Worm (Caenorhabditis elegans) whole organism, early embryonic: ENCODE measurements around the gene C16A11.2.

Source experiments
- B0310.2 ChIP-seq: sonication (generic microtip); optimal IDR thresholded peaks from 2 replicates; lab custom pipeline; 2016; ENCODE audit warnings: mild to moderate bottlenecking, missing genetic modification characterization, missing compliant biosample characterization
- F13C5.2 ChIP-seq: sonication (generic microtip); optimal IDR thresholded peaks from 2 replicates; lab custom pipeline; 2017; ENCODE audit warnings: mild to moderate bottlenecking, missing genetic modification characterization, inconsistent platforms, missing compliant biosample characterization
- aly-1 ChIP-seq: sonication (generic microtip); optimal IDR thresholded peaks from 2 replicates; lab custom pipeline; 2016; ENCODE audit warnings: missing genetic modification characterization, missing compliant biosample characterization
- ama-1 ChIP-seq: fragments of 150-350 bp; optimal IDR thresholded peaks from 2 replicates; lab custom pipeline; 2014
- ceh-13 ChIP-seq: fragments of 200-800 bp; sonication (Bioruptor generic); optimal IDR thresholded peaks from 2 replicates; lab custom pipeline; 2018; ENCODE audit warnings: mild to moderate bottlenecking, missing genetic modification characterization, missing compliant biosample characterization
- ceh-36 ChIP-seq: sonication (generic microtip); optimal IDR thresholded peaks from 2 replicates; lab custom pipeline; 2016; ENCODE audit warnings: missing genetic modification characterization, inconsistent platforms, missing compliant biosample characterization
- ets-7 ChIP-seq: sonication (generic microtip); optimal IDR thresholded peaks from 2 replicates; lab custom pipeline; 2016; ENCODE audit warnings: missing genotype, missing genetic modification characterization, missing compliant biosample characterization
- flt-1 ChIP-seq: fragments of 200-800 bp; sonication (Bioruptor generic); IDR thresholded peaks from 2 replicates; pipeline ENCODE4 v1.3.6; 2022; ENCODE audit warnings: missing genetic modification characterization, missing compliant biosample characterization
- hmbx-1 ChIP-seq: sonication (generic microtip); optimal IDR thresholded peaks from 2 replicates; lab custom pipeline; 2016; ENCODE audit warnings: mild to moderate bottlenecking, missing genetic modification characterization, missing compliant biosample characterization
- hmg-4 ChIP-seq: fragments of 200-800 bp; sonication (Bioruptor generic); optimal IDR thresholded peaks from 2 replicates; lab custom pipeline; 2018; ENCODE audit warnings: mild to moderate bottlenecking, missing genetic modification characterization, missing compliant biosample characterization
- hnd-1 ChIP-seq: sonication (generic microtip); optimal IDR thresholded peaks from 2 replicates; lab custom pipeline; 2016; ENCODE audit warnings: missing genetic modification characterization, missing compliant biosample characterization
- pes-1 ChIP-seq: fragments of 200-800 bp; sonication (Bioruptor generic); IDR thresholded peaks from 2 replicates; pipeline ENCODE4 v1.3.6; 2022; ENCODE audit warnings: missing genetic modification reagents, missing genetic modification characterization, missing compliant biosample characterization
- scrt-1 ChIP-seq: fragments of 200-800 bp; sonication (Bioruptor generic); IDR thresholded peaks from 2 replicates; pipeline ENCODE4 v1.3.6; 2022; ENCODE audit warnings: missing genetic modification characterization, missing compliant biosample characterization
- sea-1 ChIP-seq: fragments of 200-800 bp; sonication (Bioruptor generic); conservative IDR thresholded peaks from 2 replicates; pipeline ENCODE4 v1.3.6; 2022; ENCODE audit warnings: missing genetic modification characterization, missing compliant biosample characterization
- tbx-11 ChIP-seq: fragments of 200-800 bp; sonication (Bioruptor generic); IDR thresholded peaks from 2 replicates; pipeline ENCODE4 v1.3.6; 2022; ENCODE audit warnings: missing genetic modification characterization, missing compliant biosample characterization
- tbx-37 ChIP-seq: fragments of 200-800 bp; sonication (Bioruptor generic); conservative IDR thresholded peaks from 2 replicates; pipeline ENCODE4 v1.3.6; 2022; ENCODE audit warnings: missing genetic modification reagents, missing genetic modification characterization, missing compliant biosample characterization
- tra-4 ChIP-seq: sonication (generic microtip); optimal IDR thresholded peaks from 2 replicates; lab custom pipeline; 2017; ENCODE audit warnings: missing genetic modification characterization, missing compliant biosample characterization

C16A11.2 gene

ce11 chrII:4222469-4222868 is 15.5 kb upstream of the C16A11.2 start:
- TF ChIP-seq B0310.2 (tag; lab: Kevin White, UChicago) (no peak), ama-1 (no peak), tbx-37 (GFP tag; lab: Robert Waterston, UW) (no peak), scrt-1 (GFP tag; lab: Robert Waterston, UW) (no peak), sea-1 (no peak), ceh-36 (no peak)

DNA sequence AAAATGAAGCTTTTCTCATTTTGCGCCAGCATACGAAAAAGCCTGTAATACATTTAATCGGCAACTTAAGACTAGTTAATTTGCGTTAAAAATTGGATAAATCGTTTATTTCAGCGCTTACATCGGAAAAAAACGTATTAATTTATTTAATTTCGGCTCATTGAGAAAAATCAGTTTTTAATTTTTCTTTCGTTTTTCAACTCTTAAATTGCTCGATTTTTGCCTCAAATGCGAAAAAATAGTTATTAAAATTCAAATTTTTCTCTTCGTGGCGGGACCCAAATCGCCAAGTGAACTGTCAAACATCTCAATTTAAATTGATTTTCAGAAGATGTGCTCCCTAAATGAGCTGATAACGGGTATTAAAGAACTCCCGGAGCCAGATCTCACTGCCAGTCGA is 15.0 kb upstream of the C16A11.2 start, which contains the start of gene C16A11.5:
Gene C16A11.5, plus strand, starts transcription at position 323 of the 400 bp plus-strand sequence.
- TF ChIP-seq ama-1 (no peak), hmbx-1 (tag; lab: Kevin White, UChicago) (no peak)

- no peak for TF ChIP-seq B0310.2 (tag; lab: Kevin White, UChicago)
- TF ChIP-seq tbx-11 (GFP tag; lab: Robert Waterston, UW), result no peak
- no peak for TF ChIP-seq ets-7
- no peak for TF ChIP-seq tra-4
- TF ChIP-seq ceh-36, result no peak
- no peak for TF ChIP-seq sea-1
- TF ChIP-seq F13C5.2 (tag; lab: Kevin White, UChicago), result no peak
These were observed 11.4 kb upstream of the C16A11.2 start, which contains the start of gene C16A11.4 for ce11 chrII:4226598-4227096. TSS of gene C16A11.4 (plus strand) at chrII:4227046.

ce11 chrII:4228112-4228770 is 9.8 kb upstream of the C16A11.2 start:
- TF ChIP-seq hnd-1 (tag; lab: Kevin White, UChicago) (no peak), hmg-4 (no peak), ceh-36 (no peak), sea-1 (no peak), ceh-13 (no peak), hmbx-1 (tag; lab: Kevin White, UChicago) (no peak), ets-7 (no peak), tbx-11 (GFP tag; lab: Robert Waterston, UW) (no peak), F13C5.2 (tag; lab: Kevin White, UChicago) (no peak), ama-1 (no peak), aly-1 (no peak), pes-1 (GFP tag; lab: Robert Waterston, UW) (no peak), flt-1 (GFP tag; lab: Robert Waterston, UW) (no peak), tra-4 (no peak), B0310.2 (tag; lab: Kevin White, UChicago) (no peak), scrt-1 (GFP tag; lab: Robert Waterston, UW) (no peak), tbx-37 (GFP tag; lab: Robert Waterston, UW) (no peak)

- TF ChIP-seq hmbx-1 (tag; lab: Kevin White, UChicago), result no peak
These were observed 8.8 kb upstream of the C16A11.2 start, which contains the start of gene C16A11.3 for ce11 chrII:4229106-4229708. TSS of gene C16A11.3 (plus strand) at chrII:4229545.

DNA sequence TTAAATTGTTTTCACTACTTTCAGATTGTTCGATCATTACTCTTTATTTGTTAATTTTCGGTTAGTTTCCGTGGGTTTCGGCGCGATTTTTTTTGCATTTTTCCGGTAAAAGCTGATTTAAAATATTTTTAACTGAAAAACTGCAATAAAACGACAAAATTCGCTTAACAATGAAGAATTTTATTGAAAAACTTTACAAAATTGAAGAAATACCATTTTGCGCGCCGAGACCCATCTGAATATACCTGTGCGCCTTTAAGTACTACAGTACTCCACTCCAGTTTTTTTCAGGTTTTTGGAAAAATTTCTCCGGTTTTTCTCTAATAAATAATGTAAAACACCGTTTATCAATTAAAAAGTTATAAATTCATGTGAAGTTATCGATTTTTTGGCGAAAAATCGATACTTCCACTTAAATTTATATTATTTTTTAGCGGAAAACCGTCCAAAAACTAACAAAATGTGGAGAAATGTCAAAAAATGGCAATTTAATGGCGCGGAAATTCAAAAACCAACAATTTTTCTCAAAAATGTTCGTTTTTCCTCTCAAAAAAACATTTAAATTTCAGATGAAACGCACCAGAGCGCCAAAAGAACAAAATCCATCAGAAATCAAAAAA is 7.1 kb upstream of the C16A11.2 start, which contains the start of gene C16A11.10:
Gene C16A11.10, plus strand, starts transcription at position 570 of the 620 bp plus-strand sequence.
- TF ChIP-seq hnd-1 (tag; lab: Kevin White, UChicago) (no peak), ets-7 (no peak)

DNA sequence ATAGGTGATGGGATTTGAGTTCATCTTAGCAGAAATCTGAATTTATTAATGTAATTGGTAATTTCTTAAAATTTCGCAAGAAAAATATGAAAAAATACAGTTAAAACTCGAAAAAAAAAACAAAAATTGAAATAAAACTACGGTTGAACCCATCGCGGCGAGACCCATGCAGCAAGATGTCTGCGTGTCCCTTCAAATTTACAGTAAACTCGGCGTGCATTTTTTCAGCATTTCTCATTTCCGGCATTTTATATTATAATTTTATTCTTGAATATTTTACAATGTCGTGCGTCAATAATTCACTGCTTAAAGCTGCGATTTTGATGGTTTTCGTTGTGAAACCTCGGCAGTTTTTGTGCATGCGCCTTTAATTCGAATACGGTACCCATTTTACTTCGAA is 2.0 kb upstream of the C16A11.2 start, which contains the start of gene fbxc-43:
Gene fbxc-43, minus strand, starts transcription at position 38 of the 400 bp plus-strand sequence.
- TF ChIP-seq ceh-13, result no peak
- TF ChIP-seq sea-1, result no peak
- TF ChIP-seq pes-1 (GFP tag; lab: Robert Waterston, UW), result no peak
- no peak for TF ChIP-seq hmg-4
- no peak for TF ChIP-seq tbx-11 (GFP tag; lab: Robert Waterston, UW)
- no peak for TF ChIP-seq F13C5.2 (tag; lab: Kevin White, UChicago)
- TF ChIP-seq flt-1 (GFP tag; lab: Robert Waterston, UW), result no peak
- TF ChIP-seq ets-7, result no peak
- TF ChIP-seq aly-1, result no peak
- no peak for TF ChIP-seq hmbx-1 (tag; lab: Kevin White, UChicago)
- no peak for TF ChIP-seq ceh-36
- no peak for TF ChIP-seq scrt-1 (GFP tag; lab: Robert Waterston, UW)
- no peak for TF ChIP-seq ama-1

DNA sequence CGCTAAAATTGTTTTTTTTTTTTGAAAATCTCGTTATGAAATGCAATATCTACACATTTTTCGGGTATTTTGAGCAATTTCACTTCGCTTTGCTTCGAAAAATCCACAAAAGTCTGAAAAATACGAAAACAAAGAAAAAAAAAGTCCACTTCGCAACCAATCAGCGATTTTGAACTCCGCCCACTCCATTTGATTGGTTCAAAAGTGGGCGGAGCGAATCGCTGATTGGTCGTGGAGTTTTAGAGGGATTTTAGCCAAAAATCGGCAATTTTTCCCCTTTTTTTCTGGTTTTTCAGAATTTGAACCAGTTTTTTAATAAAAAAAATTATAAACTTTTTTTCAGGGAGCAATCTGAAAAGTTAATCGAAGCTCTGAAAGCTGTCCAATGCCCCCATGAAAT is 960 bp downstream of the C16A11.2 start:
- TF ChIP-seq ceh-13 (no peak), sea-1 (no peak), hnd-1 (tag; lab: Kevin White, UChicago) (no peak), ama-1 (no peak), F13C5.2 (tag; lab: Kevin White, UChicago) (no peak), hmg-4 (no peak), pes-1 (GFP tag; lab: Robert Waterston, UW) (no peak), tbx-37 (GFP tag; lab: Robert Waterston, UW) (no peak), B0310.2 (tag; lab: Kevin White, UChicago) (no peak), aly-1 (no peak), flt-1 (GFP tag; lab: Robert Waterston, UW) (no peak), scrt-1 (GFP tag; lab: Robert Waterston, UW) (no peak), tbx-11 (GFP tag; lab: Robert Waterston, UW) (no peak), hmbx-1 (tag; lab: Kevin White, UChicago) (no peak), ceh-36 (no peak), tra-4 (no peak), ets-7 (no peak)
